Worm (Caenorhabditis elegans) whole organism, early embryonic: ENCODE results near the gene cpr-4.

Source experiments
- B0310.2 ChIP-seq: sonication (generic microtip); optimal IDR thresholded peaks from 2 replicates; lab custom pipeline; 2016; ENCODE audit warnings: mild to moderate bottlenecking, missing genetic modification characterization, missing compliant biosample characterization
- F13C5.2 ChIP-seq: sonication (generic microtip); optimal IDR thresholded peaks from 2 replicates; lab custom pipeline; 2017; ENCODE audit warnings: mild to moderate bottlenecking, missing genetic modification characterization, inconsistent platforms, missing compliant biosample characterization
- aly-1 ChIP-seq: sonication (generic microtip); optimal IDR thresholded peaks from 2 replicates; lab custom pipeline; 2016; ENCODE audit warnings: missing genetic modification characterization, missing compliant biosample characterization
- ama-1 ChIP-seq: fragments of 150-350 bp; optimal IDR thresholded peaks from 2 replicates; lab custom pipeline; 2014
- ceh-36 ChIP-seq: sonication (generic microtip); optimal IDR thresholded peaks from 2 replicates; lab custom pipeline; 2016; ENCODE audit warnings: missing genetic modification characterization, inconsistent platforms, missing compliant biosample characterization
- ets-7 ChIP-seq: sonication (generic microtip); optimal IDR thresholded peaks from 2 replicates; lab custom pipeline; 2016; ENCODE audit warnings: missing genotype, missing genetic modification characterization, missing compliant biosample characterization
- flt-1 ChIP-seq: fragments of 200-800 bp; sonication (Bioruptor generic); IDR thresholded peaks from 2 replicates; pipeline ENCODE4 v1.3.6; 2022; ENCODE audit warnings: missing genetic modification characterization, missing compliant biosample characterization
- hmbx-1 ChIP-seq: sonication (generic microtip); optimal IDR thresholded peaks from 2 replicates; lab custom pipeline; 2016; ENCODE audit warnings: mild to moderate bottlenecking, missing genetic modification characterization, missing compliant biosample characterization
- pes-1 ChIP-seq: fragments of 200-800 bp; sonication (Bioruptor generic); IDR thresholded peaks from 2 replicates; pipeline ENCODE4 v1.3.6; 2022; ENCODE audit warnings: missing genetic modification reagents, missing genetic modification characterization, missing compliant biosample characterization
- sea-1 ChIP-seq: fragments of 200-800 bp; sonication (Bioruptor generic); conservative IDR thresholded peaks from 2 replicates; pipeline ENCODE4 v1.3.6; 2022; ENCODE audit warnings: missing genetic modification characterization, missing compliant biosample characterization
- tbx-11 ChIP-seq: fragments of 200-800 bp; sonication (Bioruptor generic); IDR thresholded peaks from 2 replicates; pipeline ENCODE4 v1.3.6; 2022; ENCODE audit warnings: missing genetic modification characterization, missing compliant biosample characterization

DNA sequence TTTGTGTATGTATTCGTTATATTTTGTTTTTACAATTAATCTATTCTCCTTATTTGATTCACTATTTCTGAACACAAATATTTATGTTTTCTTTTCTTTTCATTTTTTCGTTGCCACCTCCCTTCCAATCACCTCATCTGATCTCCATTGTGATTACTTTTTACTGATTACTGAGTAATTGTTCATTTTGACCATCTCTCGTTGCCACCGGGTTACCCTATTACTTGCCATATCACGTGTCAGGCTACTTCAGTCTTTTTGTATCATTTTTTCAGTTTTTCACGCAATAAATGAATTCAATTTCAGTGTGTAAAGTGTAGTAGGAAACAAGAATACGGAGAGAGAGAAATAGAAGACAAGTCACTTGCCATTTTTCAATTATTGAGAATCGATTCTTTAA, 37.6 kb downstream of the cpr-4 start, which contains the start of gene T10H9.8:
- TF ChIP-seq ceh-36 (tag; lab: Kevin White, UChicago) (no peak), ama-1 (no peak), hmbx-1 (no peak), flt-1 (no peak), pes-1 (no peak), tbx-11 (GFP tag; lab: Robert Waterston, UW) (no peak), ets-7 (tag; lab: Kevin White, UChicago) (no peak), sea-1 (GFP tag; lab: Robert Waterston, UW) (no peak), B0310.2 (tag; lab: Kevin White, UChicago) (no peak), F13C5.2 (tag; lab: Kevin White, UChicago) (no peak), aly-1 (tag; lab: Kevin White, UChicago) (no peak)
